Fruit fly (Drosophila melanogaster): ENCODE data around the gene narya.

dm6 chrX:19461630-19462029, 13.2 kb upstream of the narya start:
- TF ChIP-seq Ets96B (tag; optimal IDR thresholded peaks at IDR 0.05) (no peak), acj6 (GFP tag; optimal IDR thresholded peaks at IDR 0.05) (no peak), Sox102F (GFP tag; optimal IDR thresholded peaks at IDR 0.05) (no peak), Lpt (GFP tag; optimal IDR thresholded peaks at IDR 0.05) (no peak), CG6163 (GFP tag; IDR thresholded peaks at IDR 0.05) (no peak), CG9139 (GFP tag; optimal IDR thresholded peaks at IDR 0.05) (no peak)

Data from whole organism, prepupa.